Fruit fly (Drosophila melanogaster): ENCODE measurements around the gene CG14109.

DNA sequence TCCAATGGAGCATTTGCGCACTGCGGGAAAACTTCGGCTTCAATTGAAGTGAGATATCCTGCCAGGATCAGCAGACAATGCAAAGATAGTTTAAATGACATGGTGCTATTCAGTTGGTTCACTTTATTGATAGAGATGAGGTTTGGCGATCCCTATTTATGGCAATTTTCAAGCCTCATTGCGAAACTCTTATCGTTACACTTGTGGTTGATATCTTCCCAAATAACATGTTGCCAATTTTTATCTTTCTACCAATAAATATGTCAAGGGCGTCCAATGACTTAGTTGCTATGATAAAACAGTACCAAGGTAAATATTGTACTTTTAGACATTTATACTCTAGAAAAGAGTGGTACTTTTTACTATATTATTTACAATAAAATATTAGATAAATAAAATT is 16.6 kb upstream of the CG14109 start, which contains the start of gene CG33263:
- TF ChIP-seq psq (optimal IDR thresholded peaks at IDR 0.05), result no peak
- no peak for TF ChIP-seq h (optimal IDR thresholded peaks at IDR 0.05)
